Worm (Caenorhabditis elegans) whole organism, midembryonic: ENCODE data around the gene srbc-79.

Experiments
- tab-1 ChIP-seq: fragments of 200-800 bp; sonication (Bioruptor generic); IDR thresholded peaks from 2 replicates; pipeline ENCODE4 v1.3.6; 2022; ENCODE audit warnings: missing genetic modification characterization, missing compliant biosample characterization
- ztf-29 ChIP-seq: fragments of 200-800 bp; sonication (Bioruptor generic); IDR thresholded peaks from 2 replicates; pipeline ENCODE4 v1.3.6; 2022; ENCODE audit warnings: missing genetic modification reagents, missing genetic modification characterization, missing compliant biosample characterization

- no peak for TF ChIP-seq ztf-29 (GFP tag; lab: Robert Waterston, UW)
- TF ChIP-seq tab-1 (GFP tag; lab: Robert Waterston, UW) = no peak
Observed at ce11 chrV:20522219-20522618, 29.9 kb upstream of the srbc-79 start, which contains the start of the genes Y38H6C.9 and fbxa-150.
